Fruit fly (Drosophila melanogaster) whole organism, prepupa: ENCODE measurements around the gene ND-51.
A peak's percentile ranks its signal among the peaks of the same experiment; 100 is the strongest.

Source experiments
- Blimp-1 ChIP-seq: fragments of 200-800 bp; sonication (Bioruptor generic); optimal IDR thresholded peaks from 3 replicates; lab custom pipeline; 2017; ENCODE audit warnings: missing biosample characterization, missing genetic modification characterization, mild to moderate bottlenecking, moderate library complexity, missing genetic modification reagents
- CG10631 ChIP-seq: fragments of 200-800 bp; sonication (Bioruptor generic); optimal IDR thresholded peaks from 2 replicates; lab custom pipeline; 2016; ENCODE audit warnings: missing biosample characterization, missing genetic modification characterization
- CG10669 ChIP-seq: fragments of 200-800 bp; sonication (Bioruptor generic); optimal IDR thresholded peaks from 3 replicates; lab custom pipeline; 2018; ENCODE audit warnings: missing biosample characterization, mild to moderate bottlenecking, missing genetic modification characterization, moderate library complexity
- CG11762 ChIP-seq: fragments of 200-800 bp; sonication (Bioruptor generic); optimal IDR thresholded peaks from 3 replicates; lab custom pipeline; 2016; ENCODE audit warnings: missing biosample characterization, missing genetic modification characterization; ENCODE audit not compliant: insufficient read depth
- CG11902 ChIP-seq: fragments of 200-800 bp; sonication (Bioruptor generic); optimal IDR thresholded peaks from 3 replicates; lab custom pipeline; 2016; ENCODE audit warnings: missing biosample characterization, missing genetic modification characterization
- CG15336 ChIP-seq: fragments of 200-800 bp; sonication (Bioruptor generic); IDR thresholded peaks from 2 replicates; pipeline ENCODE4 v1.3.6; 2022; ENCODE audit warnings: missing biosample characterization, missing genetic modification characterization
- CG1621 ChIP-seq: fragments of 200-800 bp; sonication (Bioruptor generic); optimal IDR thresholded peaks from 3 replicates; lab custom pipeline; 2018; ENCODE audit warnings: missing biosample characterization, mild to moderate bottlenecking, missing genetic modification characterization
- CG16779 ChIP-seq: fragments of 200-800 bp; sonication (Bioruptor generic); optimal IDR thresholded peaks from 3 replicates; lab custom pipeline; 2017; ENCODE audit warnings: missing biosample characterization, mild to moderate bottlenecking, missing genetic modification characterization
- CG3032 ChIP-seq: fragments of 200-800 bp; optimal IDR thresholded peaks from 2 replicates; lab custom pipeline; 2019; ENCODE audit warnings: missing biosample characterization, mild to moderate bottlenecking, missing genetic modification characterization, moderate library complexity
- CG31627 ChIP-seq: fragments of 200-800 bp; sonication (Bioruptor generic); optimal IDR thresholded peaks from 3 replicates; lab custom pipeline; 2016; ENCODE audit warnings: missing biosample characterization, missing genetic modification characterization
- CG32006 ChIP-seq: fragments of 200-800 bp; sonication (Bioruptor generic); optimal IDR thresholded peaks from 3 replicates; lab custom pipeline; 2017; ENCODE audit warnings: missing biosample characterization, mild to moderate bottlenecking, missing genetic modification characterization
- CG34406 ChIP-seq: fragments of 200-800 bp; sonication (Bioruptor generic); optimal IDR thresholded peaks from 3 replicates; lab custom pipeline; 2016; ENCODE audit warnings: missing biosample characterization, missing genetic modification characterization
- CG3919 ChIP-seq: fragments of 200-800 bp; sonication (Bioruptor generic); optimal IDR thresholded peaks from 3 replicates; lab custom pipeline; 2016; ENCODE audit warnings: missing biosample characterization, missing genetic modification characterization
- CG4318 ChIP-seq: fragments of 200-800 bp; sonication (Bioruptor generic); optimal IDR thresholded peaks from 3 replicates; lab custom pipeline; 2017; ENCODE audit warnings: missing biosample characterization, mild to moderate bottlenecking, missing genetic modification characterization
- CG6163 ChIP-seq: fragments of 200-800 bp; sonication (Bioruptor generic); IDR thresholded peaks from 3 replicates; pipeline ENCODE4 v1.3.6; 2022; ENCODE audit warnings: missing biosample characterization, missing genetic modification characterization
- CG6276 ChIP-seq: fragments of 200-800 bp; sonication (Bioruptor generic); optimal IDR thresholded peaks from 2 replicates; lab custom pipeline; 2017; ENCODE audit warnings: missing biosample characterization, mild to moderate bottlenecking, missing genetic modification characterization
- CG6792 ChIP-seq: fragments of 200-800 bp; sonication (Bioruptor generic); optimal IDR thresholded peaks from 3 replicates; lab custom pipeline; 2016; ENCODE audit warnings: missing biosample characterization, missing genetic modification characterization
- CG6808 ChIP-seq: fragments of 200-800 bp; sonication (Bioruptor generic); optimal IDR thresholded peaks from 3 replicates; lab custom pipeline; 2017; ENCODE audit warnings: missing biosample characterization, missing genetic modification characterization, mild to moderate bottlenecking, moderate library complexity, missing genetic modification reagents
- CG6854 ChIP-seq: fragments of 200-800 bp; sonication (Bioruptor generic); optimal IDR thresholded peaks from 2 replicates; lab custom pipeline; 2017; ENCODE audit warnings: missing biosample characterization, mild to moderate bottlenecking, missing genetic modification characterization
- CG7368 ChIP-seq: fragments of 200-800 bp; sonication (Bioruptor generic); optimal IDR thresholded peaks from 3 replicates; lab custom pipeline; 2016; ENCODE audit warnings: missing biosample characterization, missing genetic modification characterization
- CG8119 ChIP-seq: fragments of 200-800 bp; sonication (Bioruptor generic); IDR thresholded peaks from 3 replicates; pipeline ENCODE4 v1.3.6; 2022; ENCODE audit warnings: missing biosample characterization, missing genetic modification characterization
- CG8632 ChIP-seq: fragments of 200-800 bp; sonication (Bioruptor generic); optimal IDR thresholded peaks from 3 replicates; lab custom pipeline; 2016; ENCODE audit warnings: missing biosample characterization, missing genetic modification characterization
- CG9139 ChIP-seq: fragments of 200-800 bp; sonication (Bioruptor generic); optimal IDR thresholded peaks from 3 replicates; lab custom pipeline; 2017; ENCODE audit warnings: missing biosample characterization, mild to moderate bottlenecking, missing genetic modification characterization
- Eip78C ChIP-seq: fragments of 200-800 bp; sonication (Bioruptor generic); peaks from one replicate; lab custom pipeline; 2016; ENCODE audit warnings: missing biosample characterization, missing genetic modification characterization
- Eip93F ChIP-seq: fragments of 200-800 bp; sonication (Bioruptor generic); optimal IDR thresholded peaks from 2 replicates; lab custom pipeline; 2016; ENCODE audit warnings: missing biosample characterization, mild to moderate bottlenecking, missing genetic modification characterization
- Ets21C ChIP-seq: fragments of 200-800 bp; sonication (Bioruptor generic); optimal IDR thresholded peaks from 3 replicates; lab custom pipeline; 2016; ENCODE audit warnings: missing biosample characterization, missing genetic modification characterization
- Ets96B ChIP-seq: fragments of 200-800 bp; optimal IDR thresholded peaks from 2 replicates; lab custom pipeline; 2019; ENCODE audit warnings: missing biosample characterization, mild to moderate bottlenecking, missing genetic modification characterization, moderate library complexity
- Gug ChIP-seq: fragments of 200-800 bp; sonication (Bioruptor generic); IDR thresholded peaks from 2 replicates; pipeline ENCODE4 v1.3.6; 2022; ENCODE audit warnings: missing biosample characterization, missing genetic modification characterization
- Hr38 ChIP-seq: sonication (Bioruptor generic); optimal IDR thresholded peaks from 2 replicates; lab custom pipeline; 2016; ENCODE audit warnings: missing biosample characterization, missing genetic modification characterization
- Hr39 ChIP-seq: fragments of 200-800 bp; sonication (Bioruptor generic); optimal IDR thresholded peaks from 2 replicates; lab custom pipeline; 2016; ENCODE audit warnings: missing biosample characterization, missing genetic modification characterization
- Hr4 ChIP-seq: fragments of 200-800 bp; sonication (Bioruptor generic); optimal IDR thresholded peaks from 3 replicates; lab custom pipeline; 2016; ENCODE audit warnings: missing biosample characterization, missing genetic modification characterization
- Met ChIP-seq: fragments of 200-800 bp; sonication (Bioruptor generic); optimal IDR thresholded peaks from 3 replicates; lab custom pipeline; 2016; ENCODE audit warnings: missing biosample characterization, missing genetic modification characterization
- OdsH ChIP-seq: fragments of 200-800 bp; sonication (Bioruptor generic); optimal IDR thresholded peaks from 3 replicates; lab custom pipeline; 2016; ENCODE audit warnings: missing biosample characterization, missing genetic modification characterization
- Smox ChIP-seq: fragments of 200-800 bp; sonication (Bioruptor generic); optimal IDR thresholded peaks from 3 replicates; lab custom pipeline; 2016; ENCODE audit warnings: missing biosample characterization, missing genetic modification characterization
- Sox102F ChIP-seq: fragments of 200-800 bp; sonication (Bioruptor generic); optimal IDR thresholded peaks from 2 replicates; lab custom pipeline; 2016; ENCODE audit warnings: missing biosample characterization, mild to moderate bottlenecking, missing genetic modification characterization
- Sox14 ChIP-seq: fragments of 200-800 bp; sonication (Bioruptor generic); optimal IDR thresholded peaks from 3 replicates; lab custom pipeline; 2016; ENCODE audit warnings: missing biosample characterization, missing genetic modification characterization
- Sox15 ChIP-seq: fragments of 200-800 bp; sonication (Bioruptor generic); optimal IDR thresholded peaks from 3 replicates; lab custom pipeline; 2016; ENCODE audit warnings: missing biosample characterization, missing genetic modification characterization
- achi ChIP-seq: fragments of 200-800 bp; sonication (Bioruptor generic); optimal IDR thresholded peaks from 3 replicates; lab custom pipeline; 2016; ENCODE audit warnings: missing biosample characterization, missing genetic modification characterization
- acj6 ChIP-seq: fragments of 200-800 bp; sonication (Bioruptor generic); optimal IDR thresholded peaks from 3 replicates; lab custom pipeline; 2016; ENCODE audit warnings: missing biosample characterization, missing genetic modification characterization
- cyc ChIP-seq: fragments of 200-800 bp; sonication (Bioruptor generic); optimal IDR thresholded peaks from 3 replicates; lab custom pipeline; 2016; ENCODE audit warnings: missing biosample characterization, missing genetic modification characterization
- dac ChIP-seq: fragments of 200-800 bp; sonication (Bioruptor generic); optimal IDR thresholded peaks from 2 replicates; lab custom pipeline; 2017; ENCODE audit warnings: missing biosample characterization, mild to moderate bottlenecking, missing genetic modification characterization
- dsx ChIP-seq: fragments of 200-800 bp; optimal IDR thresholded peaks from 3 replicates; lab custom pipeline; 2019; ENCODE audit warnings: missing biosample characterization, mild to moderate bottlenecking, missing genetic modification characterization, moderate library complexity; ENCODE audit not compliant: poor library complexity, severe bottlenecking
- eg ChIP-seq: fragments of 200-800 bp; sonication (Bioruptor generic); IDR thresholded peaks from 3 replicates; pipeline ENCODE4 v1.3.6; 2022; ENCODE audit warnings: missing biosample characterization, missing genetic modification characterization
- fd85E ChIP-seq: fragments of 200-800 bp; sonication (Bioruptor generic); optimal IDR thresholded peaks from 3 replicates; lab custom pipeline; 2016; ENCODE audit warnings: missing biosample characterization, missing genetic modification characterization
- fkh ChIP-seq: fragments of 200-800 bp; sonication (Bioruptor generic); optimal IDR thresholded peaks from 3 replicates; lab custom pipeline; 2017; ENCODE audit warnings: missing biosample characterization, mild to moderate bottlenecking, missing genetic modification characterization, moderate library complexity
- lz ChIP-seq: fragments of 200-800 bp; sonication (Bioruptor generic); optimal IDR thresholded peaks from 3 replicates; lab custom pipeline; 2016; ENCODE audit warnings: missing biosample characterization, missing genetic modification characterization
- salr ChIP-seq, 2 experiments: fragments of 200-800 bp; sonication (Bioruptor generic); optimal IDR thresholded peaks; 3 replicates each; lab custom pipeline; 2016 to 2018; ENCODE audit warnings: missing biosample characterization in 2 of 2, missing genetic modification characterization in 2 of 2, mild to moderate bottlenecking in 1 of 2
- spab ChIP-seq: fragments of 200-800 bp; sonication (Bioruptor generic); optimal IDR thresholded peaks from 2 replicates; lab custom pipeline; 2017; ENCODE audit warnings: missing biosample characterization, mild to moderate bottlenecking, missing genetic modification characterization, missing genetic modification reagents
- svp ChIP-seq: fragments of 200-800 bp; sonication (Bioruptor generic); peaks from one replicate; lab custom pipeline; 2016; ENCODE audit warnings: missing biosample characterization, missing genetic modification characterization
- topi ChIP-seq: fragments of 200-800 bp; sonication (Bioruptor generic); optimal IDR thresholded peaks from 3 replicates; lab custom pipeline; 2016; ENCODE audit warnings: missing biosample characterization, missing genetic modification characterization
- vri ChIP-seq: fragments of 200-800 bp; sonication (Bioruptor generic); optimal IDR thresholded peaks from 3 replicates; lab custom pipeline; 2016; ENCODE audit warnings: missing biosample characterization, mild to moderate bottlenecking, missing genetic modification characterization

Gene ND-51

dm6 chr2L:6062382-6063082 is at the start of gene ND-51, which contains the start of gene CG13994:
ND-51 (minus strand) TSS chr2L:6062757.
CG13994 (plus strand) TSS chr2L:6062989.
- no peak for TF ChIP-seq dac
- peak; percentile 86 for TF ChIP-seq Hr4
- TF ChIP-seq Gug (GFP tag; lab: Robert Waterston, UW) = peak; percentile 65; the same call in 1 of the 2 replicates
- peak; percentile 59 for TF ChIP-seq CG6792
- TF ChIP-seq spab (GFP tag; lab: Kevin White, UChicago) = peak; percentile 31
- TF ChIP-seq lz (GFP tag; lab: Kevin White, UChicago) = peak; percentile 83
- peak; percentile 98 for TF ChIP-seq fkh (GFP tag; lab: Kevin White, UChicago)
- TF ChIP-seq CG8632 = peak; percentile 45
- peak; percentile 91 for TF ChIP-seq Eip78C (GFP tag; lab: Kevin White, UChicago)
- TF ChIP-seq CG31627 (GFP tag; lab: Kevin White, UChicago) = peak; percentile 85
- no peak for TF ChIP-seq CG6276
- peak; percentile 35 for TF ChIP-seq CG11762 (GFP tag; lab: Kevin White, UChicago)
- TF ChIP-seq svp (GFP tag; lab: Kevin White, UChicago) = peak; percentile 95
- no peak for TF ChIP-seq Blimp-1 (GFP tag; lab: Kevin White, UChicago)
- TF ChIP-seq achi = peak; percentile 100
- no peak for TF ChIP-seq Met
- TF ChIP-seq acj6 = peak; percentile 78
- peak; percentile 79 for TF ChIP-seq CG3919 (GFP tag; lab: Kevin White, UChicago)
- TF ChIP-seq Hr38 = no peak
- peak; percentile 62 for TF ChIP-seq CG1621 (tag; lab: Kevin White, UChicago)
- TF ChIP-seq eg (GFP tag; lab: Robert Waterston, UW) = peak; percentile 79
- TF ChIP-seq Eip93F (GFP tag; lab: Kevin White, UChicago) = no peak
- peak; percentile 65 for TF ChIP-seq Ets96B
- no peak for TF ChIP-seq CG10669
- TF ChIP-seq Sox102F = no peak
- TF ChIP-seq vri = peak; percentile 76
- TF ChIP-seq CG8119 (GFP tag; lab: Robert Waterston, UW) = peak; percentile 49; the same call in 2 of the 3 replicates
- peak; percentile 81 for TF ChIP-seq cyc (GFP tag; lab: Kevin White, UChicago)
- no peak for TF ChIP-seq CG4318
- peak; percentile 70 for TF ChIP-seq Smox (GFP tag; lab: Kevin White, UChicago)
- TF ChIP-seq CG6808 (GFP tag; lab: Kevin White, UChicago) = peak; percentile 51
- TF ChIP-seq CG11902 (GFP tag; lab: Kevin White, UChicago) = peak; percentile 61
- TF ChIP-seq CG7368 (GFP tag; lab: Kevin White, UChicago) = no peak
- TF ChIP-seq dsx = no peak
- peak; percentile 74 for TF ChIP-seq CG32006 (GFP tag; lab: Kevin White, UChicago)
- TF ChIP-seq CG34406 (GFP tag; lab: Kevin White, UChicago) = peak; percentile 69
- peak; percentile 88 for TF ChIP-seq Sox14
- peak; percentile 55 for TF ChIP-seq CG15336
- no peak for TF ChIP-seq fd85E (GFP tag; lab: Kevin White, UChicago)
- peak; percentile 78 for TF ChIP-seq CG6163 (GFP tag; lab: Robert Waterston, UW)
- peak; percentile 75 for TF ChIP-seq CG3032
- peak; percentile 67 for TF ChIP-seq CG10631 (GFP tag; lab: Kevin White, UChicago)
- TF ChIP-seq Ets21C (GFP tag; lab: Kevin White, UChicago) = peak; percentile 54
- peak; percentile 73 for TF ChIP-seq topi (GFP tag; lab: Kevin White, UChicago)
- no peak for TF ChIP-seq CG16779 (tag; lab: Kevin White, UChicago)
- TF ChIP-seq Sox15 (GFP tag; lab: Kevin White, UChicago) = peak; percentile 64
- peak in 1 of 2 experiments; percentile 53 for TF ChIP-seq salr (GFP tag; optimal IDR thresholded peaks at IDR 0.05; lab: Kevin White, UChicago)
- no peak for TF ChIP-seq CG6854
- TF ChIP-seq CG9139 (GFP tag; lab: Kevin White, UChicago) = no peak
- peak; percentile 85 for TF ChIP-seq Hr39 (GFP tag; lab: Kevin White, UChicago)
- no peak for TF ChIP-seq OdsH (GFP tag; lab: Kevin White, UChicago)
